Worm (Caenorhabditis elegans) whole organism, L3 larva: Measurements from ENCODE around the gene nlp-33.

Experiments used
- ZK546.5 ChIP-seq: sonication (generic microtip); optimal IDR thresholded peaks from 2 replicates; lab custom pipeline; 2017; ENCODE audit warnings: missing biosample characterization, missing genetic modification characterization
- egl-27 ChIP-seq: sonication (generic microtip); optimal IDR thresholded peaks from 4 replicates; lab custom pipeline; 2017; ENCODE audit warnings: missing biosample characterization, missing genetic modification reagents, missing genetic modification characterization
- egl-5 ChIP-seq: fragments of 150-350 bp; optimal IDR thresholded peaks from 2 replicates; lab custom pipeline; 2017; ENCODE audit warnings: missing biosample characterization, missing genetic modification reagents, missing genetic modification characterization, inconsistent platforms
- elt-3 ChIP-seq, 3 experiments: fragments of 150-350 bp in 1 of 3; sonication (generic microtip) in 2 of 3; optimal IDR thresholded peaks; 2 replicates in 2 of 3; 4 replicates in 1 of 3; lab custom pipeline; 2014 to 2017; ENCODE audit warnings: missing biosample characterization in 3 of 3, missing genetic modification characterization in 3 of 3
- lin-39 ChIP-seq: fragments of 150-350 bp; optimal IDR thresholded peaks from 2 replicates; lab custom pipeline; 2018; ENCODE audit warnings: missing biosample characterization, missing genetic modification reagents, missing genetic modification characterization
- nhr-25 ChIP-seq: sonication (generic microtip); optimal IDR thresholded peaks from 2 replicates; lab custom pipeline; 2017; ENCODE audit warnings: missing biosample characterization, missing genetic modification characterization
- nhr-76 ChIP-seq: fragments of 150-350 bp; sonication (generic microtip); optimal IDR thresholded peaks from 5 replicates; lab custom pipeline; 2014; ENCODE audit warnings: missing biosample characterization, missing genetic modification characterization
- pha-4 ChIP-seq: fragments of 150-350 bp; optimal IDR thresholded peaks from 2 replicates; lab custom pipeline; 2014; ENCODE audit warnings: missing biosample characterization, missing genetic modification reagents, missing genetic modification characterization
- skn-1 ChIP-seq: fragments of 150-350 bp; optimal IDR thresholded peaks from 2 replicates; lab custom pipeline; 2014; ENCODE audit warnings: missing biosample characterization, missing genetic modification characterization
- zag-1 ChIP-seq: fragments of 150-350 bp; optimal IDR thresholded peaks from 2 replicates; lab custom pipeline; 2014; ENCODE audit warnings: missing biosample characterization, missing genetic modification characterization

ce11 chrV:11140326-11140725 lies 6.8 kb upstream of the nlp-33 start:
- TF ChIP-seq egl-27 (tag; lab: Kevin White, UChicago): no peak
- no peak for TF ChIP-seq zag-1 (tag; lab: Kevin White, UChicago)
- TF ChIP-seq lin-39 (tag; lab: Kevin White, UChicago): no peak
- no peak for TF ChIP-seq ZK546.5
- TF ChIP-seq skn-1 (tag; lab: Kevin White, UChicago): no peak
- no peak for TF ChIP-seq nhr-25 (tag; lab: Kevin White, UChicago)
- TF ChIP-seq elt-3 (tag; optimal IDR thresholded peaks at IDR 0.05; lab: Kevin White, UChicago): no peak
- peak; percentile 62 for TF ChIP-seq pha-4 (tag; lab: Kevin White, UChicago)
- no peak for TF ChIP-seq egl-5 (tag; lab: Kevin White, UChicago)
- TF ChIP-seq nhr-76 (tag; lab: Kevin White, UChicago): no peak
